In the genomic region with DNA sequence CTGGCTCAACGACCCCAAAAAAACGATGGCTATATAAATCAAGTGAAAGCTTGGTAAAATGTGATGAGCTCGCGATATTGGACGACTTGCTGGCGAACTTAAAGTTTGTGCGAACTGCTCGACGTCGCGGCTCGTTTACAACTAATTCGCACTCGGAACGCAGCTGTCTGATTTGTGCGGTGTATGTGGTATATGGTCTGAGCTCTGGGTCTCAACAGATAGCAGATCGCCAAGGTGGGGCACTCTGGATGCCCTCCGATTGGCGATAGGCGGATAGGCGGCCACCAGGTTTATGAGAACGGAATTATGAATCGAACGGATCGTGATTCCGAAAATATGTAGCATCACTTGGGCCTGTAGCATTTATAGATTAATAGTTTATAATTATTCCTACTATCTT, we compare ENCODE assay signal across 3 fruit fly cellular contexts.
TF ChIP-seq lines count a peak whose summit lies in the region.

A gene (minus strand): TSS at position 146 of the 400 bp plus-strand sequence.

- TF ChIP-seq CTCF in whole organism, embryonic (GFP tag; optimal IDR thresholded peaks at IDR 0.05; lab: Kevin White, UChicago): no peak

TF ChIP-seq in whole organism, adult, 20 proteins besides CTCF, POLR2A, EP300 and RAD21:
- no peak for TF ChIP-seq CG11617 (GFP tag; optimal IDR thresholded peaks at IDR 0.05; lab: Kevin White, UChicago)
- TF ChIP-seq toe (GFP tag; optimal IDR thresholded peaks at IDR 0.05; lab: Kevin White, UChicago): no peak
- TF ChIP-seq tj (GFP tag; optimal IDR thresholded peaks at IDR 0.05; lab: Kevin White, UChicago): peak; percentile 70
- no peak for TF ChIP-seq Clk (GFP tag; optimal IDR thresholded peaks at IDR 0.05; lab: Kevin White, UChicago)
- no peak for TF ChIP-seq pad (GFP tag; optimal IDR thresholded peaks at IDR 0.05; lab: Kevin White, UChicago)
- TF ChIP-seq CG33017 (tag; optimal IDR thresholded peaks at IDR 0.05; lab: Kevin White, UChicago): no peak

TF ChIP-seq in whole organism, embryonic, 481 proteins besides CTCF, POLR2A, EP300 and RAD21:
- TF ChIP-seq CG5180 (GFP tag; optimal IDR thresholded peaks at IDR 0.05; lab: Kevin White, UChicago) (peak; percentile 4), CG12219 (GFP tag; optimal IDR thresholded peaks at IDR 0.05; lab: Kevin White, UChicago) (no peak), CG34376 (GFP tag; optimal IDR thresholded peaks at IDR 0.05; lab: Kevin White, UChicago) (peak; percentile 56), CG15514 (GFP tag; optimal IDR thresholded peaks at IDR 0.05; lab: Kevin White, UChicago) (peak; percentile 10), CG10959 (GFP tag; IDR thresholded peaks at IDR 0.05; lab: Robert Waterston, UW) (no peak), Ets65A (GFP tag; lab: Kevin White, UChicago) (peak; percentile 12), cas (GFP tag; IDR thresholded peaks at IDR 0.05; lab: Robert Waterston, UW) (no peak), bab2 (GFP tag; optimal IDR thresholded peaks at IDR 0.05; lab: Kevin White, UChicago) (no peak), CG6813 (GFP tag; optimal IDR thresholded peaks at IDR 0.05; lab: Kevin White, UChicago) (no peak), pum (GFP tag; optimal IDR thresholded peaks at IDR 0.05; lab: Kevin White, UChicago) (no peak), seq (GFP tag; IDR thresholded peaks at IDR 0.05; lab: Robert Waterston, UW) (no peak), Med (GFP tag; lab: Kevin White, UChicago) (peak; percentile 52), cad (GFP tag; optimal IDR thresholded peaks at IDR 0.05; lab: Kevin White, UChicago) (no peak), sug (tag; optimal IDR thresholded peaks at IDR 0.05; lab: Kevin White, UChicago) (peak; percentile 41)

TF ChIP-seq in whole organism, prepupa, 60 proteins besides CTCF, POLR2A, EP300 and RAD21:
- TF ChIP-seq CG6854 (GFP tag; optimal IDR thresholded peaks at IDR 0.05; lab: Kevin White, UChicago): no peak
- no peak for TF ChIP-seq dsx (GFP tag; optimal IDR thresholded peaks at IDR 0.05; lab: Kevin White, UChicago; ENCODE audit: poor library complexity, severe bottlenecking)
- TF ChIP-seq CG6276 (GFP tag; optimal IDR thresholded peaks at IDR 0.05; lab: Kevin White, UChicago): no peak
- no peak for TF ChIP-seq eg (GFP tag; IDR thresholded peaks at IDR 0.05; lab: Robert Waterston, UW)
- peak; percentile 92 for TF ChIP-seq svp (GFP tag; lab: Kevin White, UChicago)
- no peak for TF ChIP-seq lz (GFP tag; optimal IDR thresholded peaks at IDR 0.05; lab: Kevin White, UChicago)
TF ChIP-seq in whole organism, prepupa: peak in this region for 1.
